Worm (Caenorhabditis elegans): ENCODE results near the gene Y53G8AM.4.

Gene Y53G8AM.4

DNA sequence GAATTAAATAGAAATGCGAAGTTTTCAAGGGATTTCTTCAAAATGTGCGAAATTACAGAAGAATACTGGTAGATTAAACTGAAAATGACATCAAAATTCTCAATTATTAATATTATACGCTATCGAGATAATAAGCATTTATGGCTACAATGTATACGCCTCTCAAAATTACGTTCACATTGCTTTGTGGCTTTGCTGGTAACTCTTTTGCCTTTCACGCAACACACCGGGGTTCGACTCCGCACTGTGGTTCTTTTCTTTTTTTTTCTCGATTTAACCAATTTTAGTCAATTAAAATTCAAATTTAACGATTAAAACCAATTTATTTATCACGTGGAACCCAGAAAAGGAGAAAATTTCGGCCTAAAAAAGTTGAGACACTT, 6.4 kb downstream of the Y53G8AM.4 start:
- TF ChIP-seq dpl-1 (GFP tag; optimal IDR thresholded peaks at IDR 0.05) (no peak), Y116A8C.19 (tag; optimal IDR thresholded peaks at IDR 0.05; ENCODE audit: borderline replicate concordance) (no peak), mep-1 (tag; optimal IDR thresholded peaks at IDR 0.05) (no peak), unc-130 (tag; optimal IDR thresholded peaks at IDR 0.05) (no peak), alr-1 (tag; optimal IDR thresholded peaks at IDR 0.05; ENCODE audit: borderline replicate concordance) (no peak), ces-1 (GFP tag; optimal IDR thresholded peaks at IDR 0.05) (no peak), tbx-2 (tag; optimal IDR thresholded peaks at IDR 0.05) (no peak), swsn-7 (tag; optimal IDR thresholded peaks at IDR 0.05) (no peak), sptf-1 (tag; optimal IDR thresholded peaks at IDR 0.05) (no peak), nhr-47 (tag; optimal IDR thresholded peaks at IDR 0.05) (peak; percentile 21), efl-1 (optimal IDR thresholded peaks at IDR 0.05) (no peak), efl-1 (GFP tag; optimal IDR thresholded peaks at IDR 0.05 in 1 of 2) (peak in 1 of 2 experiments; percentile 52), dsc-1 (tag; optimal IDR thresholded peaks at IDR 0.05) (no peak), ztf-11 (tag; optimal IDR thresholded peaks at IDR 0.05) (peak in 1 of 2 experiments; percentile 18), pag-3 (tag; optimal IDR thresholded peaks at IDR 0.05; ENCODE audit: borderline replicate concordance, insufficient read depth) (no peak), fkh-4 (tag; optimal IDR thresholded peaks at IDR 0.05; ENCODE audit: borderline replicate concordance) (no peak), ceh-8 (GFP tag; optimal IDR thresholded peaks at IDR 0.05) (no peak), unc-86 (tag; optimal IDR thresholded peaks at IDR 0.05) (no peak), isw-1 (GFP tag; IDR thresholded peaks at IDR 0.05) (no peak), rnt-1 (tag; optimal IDR thresholded peaks at IDR 0.05) (no peak), ets-5 (GFP tag; IDR thresholded peaks at IDR 0.05) (no peak), elt-2 (tag; optimal IDR thresholded peaks at IDR 0.05) (no peak), nhr-12 (tag; optimal IDR thresholded peaks at IDR 0.05) (no peak), irx-1 (tag; optimal IDR thresholded peaks at IDR 0.05) (peak; percentile 32), tlp-1 (tag; optimal IDR thresholded peaks at IDR 0.05) (no peak), nhr-85 (tag) (peak; percentile 64), lsy-2 (tag; optimal IDR thresholded peaks at IDR 0.05) (no peak), hpl-2 (GFP tag; optimal IDR thresholded peaks at IDR 0.05) (no peak), hlh-4 (tag; optimal IDR thresholded peaks at IDR 0.05) (no peak), nhr-90 (tag; optimal IDR thresholded peaks at IDR 0.05; ENCODE audit: poor library complexity) (peak; percentile 56), mef-2 (tag; optimal IDR thresholded peaks at IDR 0.05) (no peak), mab-9 (GFP tag; IDR thresholded peaks at IDR 0.05) (no peak), C04F5.9 (tag; optimal IDR thresholded peaks at IDR 0.05) (no peak), egl-13 (tag; optimal IDR thresholded peaks at IDR 0.05) (no peak), nhr-71 (tag; optimal IDR thresholded peaks at IDR 0.05) (no peak)

ce11 chrIII:3248307-3249037, 7.0 kb downstream of the Y53G8AM.4 start, which contains the start of gene nduf-9:
nduf-9 (minus strand) TSS chrIII:3248575.
- no peak for TF ChIP-seq egl-27 (tag; optimal IDR thresholded peaks at IDR 0.05)
- no peak for TF ChIP-seq nhr-12 (tag; optimal IDR thresholded peaks at IDR 0.05)
- no peak for TF ChIP-seq ces-1 (GFP tag; optimal IDR thresholded peaks at IDR 0.05)
- TF ChIP-seq sup-37 (GFP tag; optimal IDR thresholded peaks at IDR 0.05): no peak
- peak; percentile 13 for TF ChIP-seq C16A3.4 (tag; optimal IDR thresholded peaks at IDR 0.05)
- no peak for TF ChIP-seq Y116A8C.19 (tag; optimal IDR thresholded peaks at IDR 0.05; ENCODE audit: borderline replicate concordance)
- TF ChIP-seq fkh-8 (tag; optimal IDR thresholded peaks at IDR 0.05): peak; percentile 34
- no peak for TF ChIP-seq hpl-2 (GFP tag; optimal IDR thresholded peaks at IDR 0.05)
- TF ChIP-seq swsn-7 (tag; optimal IDR thresholded peaks at IDR 0.05): peak; percentile 11
- no peak for TF ChIP-seq lin-13 (GFP tag; optimal IDR thresholded peaks at IDR 0.05)
- no peak for TF ChIP-seq tlp-1 (tag; optimal IDR thresholded peaks at IDR 0.05)
- peak; percentile 88 to 98 for TF ChIP-seq lsy-2 (tag; optimal IDR thresholded peaks at IDR 0.05)
- TF ChIP-seq C34B4.2 (tag; optimal IDR thresholded peaks at IDR 0.05): no peak
- TF ChIP-seq aly-2 (tag; optimal IDR thresholded peaks at IDR 0.05): no peak
- no peak for TF ChIP-seq fkh-10 (GFP tag; optimal IDR thresholded peaks at IDR 0.05)
- peak; percentile 96 for TF ChIP-seq F16B12.6 (tag; optimal IDR thresholded peaks at IDR 0.05)
- TF ChIP-seq fos-1 (tag; optimal IDR thresholded peaks at IDR 0.05): no peak
- TF ChIP-seq nhr-47 (tag; optimal IDR thresholded peaks at IDR 0.05): no peak
- no peak for TF ChIP-seq dsc-1 (tag; optimal IDR thresholded peaks at IDR 0.05)
- TF ChIP-seq egl-13 (tag; optimal IDR thresholded peaks at IDR 0.05): no peak
- peak; percentile 23 for TF ChIP-seq blmp-1 (tag; optimal IDR thresholded peaks at IDR 0.05)
- no peak for TF ChIP-seq ets-5 (GFP tag; IDR thresholded peaks at IDR 0.05)
- TF ChIP-seq sptf-1 (tag; optimal IDR thresholded peaks at IDR 0.05): no peak
- peak; percentile 17; the same call in 1 of the 2 replicates for TF ChIP-seq isw-1 (GFP tag; IDR thresholded peaks at IDR 0.05)
- TF ChIP-seq xbp-1 (tag; optimal IDR thresholded peaks at IDR 0.05): peak; percentile 24
- TF ChIP-seq mep-1 (tag; optimal IDR thresholded peaks at IDR 0.05): peak; percentile 61
- peak; percentile 23 for TF ChIP-seq skn-1 (tag; optimal IDR thresholded peaks at IDR 0.05)
- TF ChIP-seq mef-2 (tag; optimal IDR thresholded peaks at IDR 0.05): no peak
- no peak for TF ChIP-seq ama-1 (optimal IDR thresholded peaks at IDR 0.05)
- no peak for TF ChIP-seq elt-3 (tag; optimal IDR thresholded peaks at IDR 0.05)
